Fruit fly (Drosophila melanogaster) whole organism, embryonic: Measurements from ENCODE around the gene janB.

Source experiments
- CG2678 ChIP-seq: fragments of 200-800 bp; sonication (Bioruptor generic); optimal IDR thresholded peaks from 3 replicates; lab custom pipeline; 2019; ENCODE audit warnings: missing biosample characterization, mild to moderate bottlenecking, missing genetic modification characterization, moderate library complexity
- CG2875 ChIP-seq: fragments of 200-800 bp; sonication (Bioruptor generic); optimal IDR thresholded peaks from 2 replicates; lab custom pipeline; 2017; ENCODE audit warnings: missing biosample characterization, mild to moderate bottlenecking, missing genetic modification characterization, missing genetic modification reagents
- CG3838 ChIP-seq: fragments of 200-800 bp; sonication (Bioruptor generic); optimal IDR thresholded peaks from 3 replicates; lab custom pipeline; 2016; ENCODE audit warnings: missing biosample characterization, missing genetic modification characterization
- HmgZ ChIP-seq: fragments of 200-800 bp; sonication (Bioruptor generic); optimal IDR thresholded peaks from 2 replicates; lab custom pipeline; 2018; ENCODE audit warnings: missing biosample characterization, mild to moderate bottlenecking, missing genetic modification characterization
- gsb-n ChIP-seq: fragments of 200-800 bp; sonication (Bioruptor generic); optimal IDR thresholded peaks from 3 replicates; lab custom pipeline; 2018; ENCODE audit warnings: missing biosample characterization, mild to moderate bottlenecking, missing genetic modification characterization
- hb ChIP-seq: fragments of 200-800 bp; sonication (Bioruptor generic); IDR thresholded peaks from 3 replicates; pipeline ENCODE4 v1.3.6; 2022; ENCODE audit warnings: missing biosample characterization, missing genetic modification characterization; ENCODE audit not compliant: partially characterized antibody
- nmo ChIP-seq: fragments of 200-800 bp; sonication (Bioruptor generic); optimal IDR thresholded peaks from 2 replicates; lab custom pipeline; 2018; ENCODE audit warnings: missing biosample characterization, mild to moderate bottlenecking, missing genetic modification characterization, moderate library complexity
- p53 ChIP-seq: fragments of 200-800 bp; sonication (Bioruptor generic); optimal IDR thresholded peaks from 2 replicates; lab custom pipeline; 2016; ENCODE audit warnings: missing biosample characterization, missing genetic modification characterization

- TF ChIP-seq CG3838 (GFP tag; lab: Kevin White, UChicago): no peak
- no peak for TF ChIP-seq nmo (GFP tag; lab: Kevin White, UChicago)
- no peak for TF ChIP-seq CG2875 (GFP tag; lab: Kevin White, UChicago)
- no peak for TF ChIP-seq hb (GFP tag; lab: Robert Waterston, UW)
- no peak for TF ChIP-seq p53 (GFP tag; lab: Kevin White, UChicago)
- TF ChIP-seq CG2678 (tag; lab: Kevin White, UChicago): no peak
- TF ChIP-seq gsb-n (tag; lab: Kevin White, UChicago): no peak
- TF ChIP-seq HmgZ: no peak
Measured at dm6 chr3R:30014480-30014879, 24.0 kb downstream of the janB start.
